Worm (Caenorhabditis elegans): Measurements from ENCODE around the gene srw-41.
"Not testable (repeated sequence)": the region's sequence is repeated elsewhere in the genome, so short reads cannot be mapped to it uniquely, and the experiment has no call there.

The srw-41 gene

ce11 chrV:16697178-16697577, at the start of gene srw-41:
TSS of gene srw-41 (plus strand) at chrV:16697478.
- TF ChIP-seq jun-1 (tag; optimal IDR thresholded peaks at IDR 0.05) (no peak), sea-2 (GFP tag; optimal IDR thresholded peaks at IDR 0.05) (no peak), nhr-23 (tag; optimal IDR thresholded peaks at IDR 0.05) (no peak), nhr-77 (tag; optimal IDR thresholded peaks at IDR 0.05) (no peak), elt-1 (tag; optimal IDR thresholded peaks at IDR 0.05) (no peak), mml-1 (tag; optimal IDR thresholded peaks at IDR 0.05) (no peak), fos-1 (tag; optimal IDR thresholded peaks at IDR 0.05) (no peak), nhr-237 (tag; optimal IDR thresholded peaks at IDR 0.05) (no peak), ceh-16 (tag; optimal IDR thresholded peaks at IDR 0.05) (no peak), mdl-1 (tag; optimal IDR thresholded peaks at IDR 0.05) (no peak), R02D3.7 (tag; optimal IDR thresholded peaks at IDR 0.05) (no peak), elt-2 (tag; optimal IDR thresholded peaks at IDR 0.05) (no peak), egl-27 (tag; optimal IDR thresholded peaks at IDR 0.05) (no peak), fkh-10 (GFP tag; optimal IDR thresholded peaks at IDR 0.05) (no peak), nhr-11 (tag; optimal IDR thresholded peaks at IDR 0.05) (no peak), ceh-9 (tag; optimal IDR thresholded peaks at IDR 0.05) (no peak), nhr-76 (tag; optimal IDR thresholded peaks at IDR 0.05) (no peak), zag-1 (tag; optimal IDR thresholded peaks at IDR 0.05) (no peak), unc-39 (tag; optimal IDR thresholded peaks at IDR 0.05) (no peak)

ce11 chrV:16648317-16649018, 48.8 kb upstream of the srw-41 start, which contains the start of gene W06G6.20:
TSS of gene W06G6.20 (minus strand) at chrV:16648367.
- peak; percentile 12 for TF ChIP-seq elt-2 (tag; optimal IDR thresholded peaks at IDR 0.05)
- no peak for TF ChIP-seq unc-62 (GFP tag; optimal IDR thresholded peaks at IDR 0.05)

DNA sequence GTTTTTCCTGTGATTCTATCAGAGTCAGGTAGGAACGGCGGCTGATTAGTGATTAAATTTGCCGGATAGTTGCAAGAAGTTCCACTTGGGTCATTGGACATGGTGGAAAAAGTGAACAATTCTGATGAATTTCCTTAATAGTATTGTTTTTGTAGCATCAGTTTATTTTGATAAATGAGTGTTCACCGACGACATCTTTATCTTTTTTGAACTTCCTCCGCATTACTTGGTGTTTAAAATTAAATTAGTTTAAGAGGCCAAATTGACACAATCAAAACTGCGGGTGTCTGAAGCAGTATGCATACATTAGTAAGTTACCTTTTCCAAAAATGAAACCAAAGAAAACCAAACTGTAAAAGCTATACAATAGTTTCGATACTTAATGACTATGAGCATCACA, 48.1 kb upstream of the srw-41 start, which contains the start of gene W06G6.11:
Gene W06G6.11 (minus strand): TSS at position 101 of the 400 bp plus-strand sequence.
- TF ChIP-seq eor-1, tbx-2, elt-2 (tag; optimal IDR thresholded peaks at IDR 0.05): not testable (repeated sequence)

ce11 chrV:16654242-16654641, 43.0 kb upstream of the srw-41 start, which contains the start of gene W06G6.15:
TSS of gene W06G6.15 (plus strand) at chrV:16654542.
- TF ChIP-seq ztf-4, daf-12, lin-39 (tag; optimal IDR thresholded peaks at IDR 0.05): not testable (repeated sequence)

DNA sequence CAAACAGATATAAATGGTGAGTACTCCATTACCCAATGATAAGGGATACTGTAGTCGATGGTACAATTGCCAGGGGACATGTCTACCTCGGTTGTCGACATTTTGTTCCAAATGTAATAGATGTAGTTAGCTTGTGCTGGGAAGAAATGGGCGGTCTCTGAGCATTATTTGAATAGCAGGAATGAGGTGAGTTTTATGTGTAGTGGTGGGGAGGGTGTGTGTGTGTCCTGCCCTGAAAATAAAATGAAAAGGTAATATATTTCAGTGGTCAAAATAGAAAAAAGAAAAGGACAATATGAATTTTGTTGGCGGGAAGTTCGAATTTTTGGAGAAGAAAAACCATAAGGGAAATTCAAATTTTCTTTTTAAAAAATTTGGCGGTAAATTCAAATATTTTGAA, 36.5 kb upstream of the srw-41 start, which contains the start of gene Y70C5B.2:
Gene Y70C5B.2 (minus strand): TSS at position 101 of the 400 bp plus-strand sequence.
- TF ChIP-seq ztf-4, eor-1, aly-2 (tag; optimal IDR thresholded peaks at IDR 0.05): not testable (repeated sequence)

ce11 chrV:16666647-16667046, 30.6 kb upstream of the srw-41 start, which contains the start of gene F14F8.14:
TSS of gene F14F8.14 (minus strand) at chrV:16666747.
- TF ChIP-seq nhr-76 (tag; optimal IDR thresholded peaks at IDR 0.05) (no peak), pha-4 (tag; optimal IDR thresholded peaks at IDR 0.05) (no peak), nhr-237 (tag; optimal IDR thresholded peaks at IDR 0.05) (no peak), pqm-1 (tag; optimal IDR thresholded peaks at IDR 0.05) (no peak), R02D3.7 (tag; optimal IDR thresholded peaks at IDR 0.05) (no peak), ama-1 (optimal IDR thresholded peaks at IDR 0.05) (no peak), elt-3 (tag; optimal IDR thresholded peaks at IDR 0.05) (no peak), skn-1 (tag; optimal IDR thresholded peaks at IDR 0.05) (no peak), nfya-1 (tag; optimal IDR thresholded peaks at IDR 0.05; ENCODE audit: insufficient read depth) (no peak), nhr-11 (tag; optimal IDR thresholded peaks at IDR 0.05) (no peak), hmg-11 (tag; optimal IDR thresholded peaks at IDR 0.05) (no peak), lsy-12 (tag; optimal IDR thresholded peaks at IDR 0.05) (no peak)
